Fruit fly (Drosophila melanogaster) whole organism, embryonic: ENCODE results near the gene CG32281.

Experiments
- B-H1 ChIP-seq: fragments of 200-800 bp; sonication (Bioruptor generic); IDR thresholded peaks from 3 replicates; pipeline ENCODE4 v1.3.6; 2022; ENCODE audit warnings: missing biosample characterization, missing genetic modification characterization
- CG10267 ChIP-seq: fragments of 200-800 bp; sonication (Bioruptor generic); optimal IDR thresholded peaks from 2 replicates; lab custom pipeline; 2018; ENCODE audit warnings: missing biosample characterization, mild to moderate bottlenecking, missing genetic modification characterization, moderate library complexity
- CG12155 ChIP-seq: fragments of 200-800 bp; sonication (Bioruptor generic); optimal IDR thresholded peaks from 3 replicates; lab custom pipeline; 2016; ENCODE audit warnings: missing biosample characterization, missing genetic modification characterization
- CG12219 ChIP-seq: fragments of 200-800 bp; sonication (Bioruptor generic); optimal IDR thresholded peaks from 3 replicates; lab custom pipeline; 2018; ENCODE audit warnings: missing biosample characterization, mild to moderate bottlenecking, missing genetic modification characterization
- CG12236 ChIP-seq: fragments of 200-800 bp; sonication (Bioruptor generic); optimal IDR thresholded peaks from 2 replicates; lab custom pipeline; 2016; ENCODE audit warnings: missing biosample characterization, missing genetic modification characterization
- CG13775 ChIP-seq: fragments of 200-800 bp; sonication (Bioruptor generic); optimal IDR thresholded peaks from 3 replicates; lab custom pipeline; 2017; ENCODE audit warnings: missing biosample characterization, mild to moderate bottlenecking, missing genetic modification characterization
- CG13894 ChIP-seq: fragments of 200-800 bp; sonication (Bioruptor generic); optimal IDR thresholded peaks from 3 replicates; lab custom pipeline; 2018; ENCODE audit warnings: missing biosample characterization, mild to moderate bottlenecking, missing genetic modification characterization, moderate library complexity
- CG14667 ChIP-seq: fragments of 200-800 bp; sonication (Bioruptor generic); IDR thresholded peaks from 2 replicates; pipeline ENCODE4 v1.3.6; 2022; ENCODE audit warnings: missing biosample characterization, missing genetic modification characterization
- CG1602 ChIP-seq: fragments of 200-800 bp; sonication (Bioruptor generic); optimal IDR thresholded peaks from 3 replicates; lab custom pipeline; 2016; ENCODE audit warnings: missing biosample characterization, missing genetic modification characterization
- CG17385 ChIP-seq: fragments of 200-800 bp; sonication (Bioruptor generic); optimal IDR thresholded peaks from 3 replicates; lab custom pipeline; 2018; ENCODE audit warnings: missing biosample characterization, mild to moderate bottlenecking, missing genetic modification characterization
- CG17568 ChIP-seq: fragments of 200-800 bp; sonication (Bioruptor generic); optimal IDR thresholded peaks from 2 replicates; lab custom pipeline; 2018; ENCODE audit warnings: missing biosample characterization, mild to moderate bottlenecking, missing genetic modification characterization, moderate library complexity
- CG17829 ChIP-seq: fragments of 200-800 bp; optimal IDR thresholded peaks from 2 replicates; lab custom pipeline; 2019; ENCODE audit warnings: missing biosample characterization, mild to moderate bottlenecking, missing genetic modification characterization, moderate library complexity
- CG2202 ChIP-seq: fragments of 200-800 bp; sonication (Bioruptor generic); optimal IDR thresholded peaks from 2 replicates; lab custom pipeline; 2018; ENCODE audit warnings: missing biosample characterization, mild to moderate bottlenecking, missing genetic modification characterization
- CG2678 ChIP-seq: fragments of 200-800 bp; sonication (Bioruptor generic); optimal IDR thresholded peaks from 3 replicates; lab custom pipeline; 2019; ENCODE audit warnings: missing biosample characterization, mild to moderate bottlenecking, missing genetic modification characterization, moderate library complexity
- CG30403 ChIP-seq: fragments of 200-800 bp; sonication (Bioruptor generic); optimal IDR thresholded peaks from 3 replicates; lab custom pipeline; 2016; ENCODE audit warnings: missing biosample characterization, missing genetic modification characterization
- CG31224 ChIP-seq: fragments of 200-800 bp; sonication (Bioruptor generic); IDR thresholded peaks from 2 replicates; pipeline ENCODE4 v1.3.6; 2022; ENCODE audit warnings: missing biosample characterization, missing genetic modification characterization
- CG4328 ChIP-seq: fragments of 200-800 bp; sonication (Bioruptor generic); optimal IDR thresholded peaks from 3 replicates; lab custom pipeline; 2017; ENCODE audit warnings: missing biosample characterization, missing genetic modification reagents, missing genetic modification characterization
- CG43689 ChIP-seq: fragments of 200-800 bp; sonication (Bioruptor generic); IDR thresholded peaks from 2 replicates; pipeline ENCODE4 v1.3.6; 2022; ENCODE audit warnings: missing biosample characterization, missing genetic modification characterization
- CG4730 ChIP-seq: fragments of 200-800 bp; sonication (Bioruptor generic); IDR thresholded peaks from 2 replicates; pipeline ENCODE4 v1.3.6; 2022; ENCODE audit warnings: missing biosample characterization, missing genetic modification characterization
- CG5953 ChIP-seq: fragments of 200-800 bp; sonication (Bioruptor generic); IDR thresholded peaks from 2 replicates; pipeline ENCODE4 v1.3.6; 2022; ENCODE audit warnings: missing biosample characterization, missing genetic modification characterization
- CG6175 ChIP-seq: fragments of 200-800 bp; sonication (Bioruptor generic); IDR thresholded peaks from 3 replicates; pipeline ENCODE4 v1.3.6; 2022; ENCODE audit warnings: missing biosample characterization, missing genetic modification characterization
- CG7987 ChIP-seq: fragments of 200-800 bp; sonication (Bioruptor generic); optimal IDR thresholded peaks from 2 replicates; lab custom pipeline; 2018; ENCODE audit warnings: missing biosample characterization, mild to moderate bottlenecking, missing genetic modification characterization, moderate library complexity
- CG8478 ChIP-seq: fragments of >200 bp; optimal IDR thresholded peaks from 2 replicates; lab custom pipeline; 2018
- CG9609 ChIP-seq: fragments of 200-800 bp; sonication (Bioruptor generic); optimal IDR thresholded peaks from 3 replicates; lab custom pipeline; 2016; ENCODE audit warnings: missing biosample characterization, missing genetic modification characterization
- CHES-1-like ChIP-seq: fragments of 200-800 bp; sonication (Bioruptor generic); optimal IDR thresholded peaks from 2 replicates; lab custom pipeline; 2016; ENCODE audit warnings: missing biosample characterization, missing genetic modification characterization
- Dbx ChIP-seq: fragments of 200-800 bp; sonication (Bioruptor generic); IDR thresholded peaks from 3 replicates; pipeline ENCODE4 v1.3.6; 2022; ENCODE audit warnings: missing biosample characterization, missing genetic modification characterization
- Fer2 ChIP-seq: fragments of 200-800 bp; sonication (Bioruptor generic); optimal IDR thresholded peaks from 2 replicates; lab custom pipeline; 2018; ENCODE audit warnings: missing biosample characterization, mild to moderate bottlenecking, missing genetic modification characterization, moderate library complexity
- HHEX ChIP-seq: fragments of 200-800 bp; sonication (Bioruptor generic); optimal IDR thresholded peaks from 3 replicates; lab custom pipeline; 2017; ENCODE audit warnings: missing biosample characterization, mild to moderate bottlenecking, missing genetic modification characterization, missing genetic modification reagents
- HLH4C ChIP-seq: fragments of 200-800 bp; sonication (Bioruptor generic); IDR thresholded peaks from 3 replicates; pipeline ENCODE4 v1.3.6; 2022; ENCODE audit warnings: missing biosample characterization, missing genetic modification characterization; ENCODE audit not compliant: partially characterized antibody
- HmgZ ChIP-seq: fragments of 200-800 bp; sonication (Bioruptor generic); optimal IDR thresholded peaks from 2 replicates; lab custom pipeline; 2018; ENCODE audit warnings: missing biosample characterization, mild to moderate bottlenecking, missing genetic modification characterization
- Kr ChIP-seq: fragments of 200-800 bp; sonication (Bioruptor generic); optimal IDR thresholded peaks from 2 replicates; lab custom pipeline; 2017; ENCODE audit warnings: missing biosample characterization, mild to moderate bottlenecking, missing genetic modification characterization
- Max ChIP-seq: fragments of 200-800 bp; sonication (Bioruptor generic); optimal IDR thresholded peaks from 2 replicates; lab custom pipeline; 2016; ENCODE audit warnings: missing biosample characterization, mild to moderate bottlenecking, missing genetic modification characterization
- NC2α ChIP-seq: fragments of 200-800 bp; sonication (Bioruptor generic); optimal IDR thresholded peaks from 2 replicates; lab custom pipeline; 2016; ENCODE audit warnings: missing biosample characterization, missing genetic modification characterization
- NK7.1 ChIP-seq: fragments of 200-800 bp; sonication (Bioruptor generic); optimal IDR thresholded peaks from 3 replicates; lab custom pipeline; 2016; ENCODE audit warnings: missing biosample characterization, missing genetic modification characterization
- Nf-YC ChIP-seq: fragments of 200-800 bp; optimal IDR thresholded peaks from 3 replicates; lab custom pipeline; 2019; ENCODE audit warnings: missing biosample characterization, mild to moderate bottlenecking, missing genetic modification characterization, moderate library complexity
- cas ChIP-seq: fragments of 200-800 bp; sonication (Bioruptor generic); IDR thresholded peaks from 2 replicates; pipeline ENCODE4 v1.3.6; 2022; ENCODE audit warnings: missing biosample characterization, missing genetic modification characterization
- chm ChIP-seq: fragments of 200-800 bp; sonication (Bioruptor generic); IDR thresholded peaks from 2 replicates; pipeline ENCODE4 v1.3.6; 2022; ENCODE audit warnings: missing biosample characterization, missing genetic modification characterization
- ci ChIP-seq: fragments of 200-800 bp; sonication (Bioruptor generic); IDR thresholded peaks from 3 replicates; pipeline ENCODE4 v1.3.6; 2022; ENCODE audit warnings: missing biosample characterization, missing genetic modification characterization
- eyg ChIP-seq: fragments of 200-800 bp; sonication (Bioruptor generic); optimal IDR thresholded peaks from 3 replicates; lab custom pipeline; 2016; ENCODE audit warnings: missing biosample characterization, missing genetic modification characterization
- gem ChIP-seq: fragments of 200-800 bp; sonication (Bioruptor generic); optimal IDR thresholded peaks from 2 replicates; lab custom pipeline; 2019; ENCODE audit warnings: missing biosample characterization, mild to moderate bottlenecking, missing genetic modification characterization, moderate library complexity
- ken ChIP-seq: fragments of 200-800 bp; sonication (Bioruptor generic); IDR thresholded peaks from 3 replicates; pipeline ENCODE4 v1.3.6; 2022; ENCODE audit warnings: missing biosample characterization, missing genetic modification characterization
- klu ChIP-seq: fragments of 200-800 bp; sonication (Bioruptor generic); IDR thresholded peaks from 2 replicates; pipeline ENCODE4 v1.3.6; 2022; ENCODE audit warnings: missing biosample characterization, missing genetic modification characterization
- mam ChIP-seq: fragments of 200-800 bp; sonication (Bioruptor generic); optimal IDR thresholded peaks from 3 replicates; lab custom pipeline; 2016; ENCODE audit warnings: missing biosample characterization, missing genetic modification characterization
- nerfin-2 ChIP-seq: fragments of 200-800 bp; sonication (Bioruptor generic); IDR thresholded peaks from 2 replicates; pipeline ENCODE4 v1.3.6; 2022; ENCODE audit warnings: missing biosample characterization, missing genetic modification characterization; ENCODE audit not compliant: partially characterized antibody
- oc ChIP-seq: fragments of 200-800 bp; sonication (Bioruptor generic); optimal IDR thresholded peaks from 2 replicates; lab custom pipeline; 2018; ENCODE audit warnings: missing biosample characterization, mild to moderate bottlenecking, missing genetic modification characterization, moderate library complexity
- p53 ChIP-seq: fragments of 200-800 bp; sonication (Bioruptor generic); optimal IDR thresholded peaks from 2 replicates; lab custom pipeline; 2016; ENCODE audit warnings: missing biosample characterization, missing genetic modification characterization
- pita ChIP-seq: fragments of 200-800 bp; sonication (Bioruptor generic); optimal IDR thresholded peaks from 2 replicates; lab custom pipeline; 2017; ENCODE audit warnings: missing biosample characterization, mild to moderate bottlenecking, missing genetic modification characterization
- psq ChIP-seq: fragments of 200-800 bp; sonication (Bioruptor generic); optimal IDR thresholded peaks from 2 replicates; lab custom pipeline; 2017; ENCODE audit warnings: missing biosample characterization, missing genetic modification characterization
- rib ChIP-seq: fragments of 200-800 bp; sonication (Bioruptor generic); IDR thresholded peaks from 2 replicates; pipeline ENCODE4 v1.3.6; 2022; ENCODE audit warnings: missing biosample characterization, missing genetic modification characterization
- shn ChIP-seq: fragments of 200-800 bp; sonication (Bioruptor generic); optimal IDR thresholded peaks from 3 replicates; lab custom pipeline; 2016; ENCODE audit warnings: missing biosample characterization, missing genetic modification characterization
- sqz ChIP-seq: fragments of 200-800 bp; sonication (Bioruptor generic); optimal IDR thresholded peaks from 3 replicates; lab custom pipeline; 2018; ENCODE audit warnings: missing biosample characterization, mild to moderate bottlenecking, missing genetic modification characterization

Gene CG32281

DNA sequence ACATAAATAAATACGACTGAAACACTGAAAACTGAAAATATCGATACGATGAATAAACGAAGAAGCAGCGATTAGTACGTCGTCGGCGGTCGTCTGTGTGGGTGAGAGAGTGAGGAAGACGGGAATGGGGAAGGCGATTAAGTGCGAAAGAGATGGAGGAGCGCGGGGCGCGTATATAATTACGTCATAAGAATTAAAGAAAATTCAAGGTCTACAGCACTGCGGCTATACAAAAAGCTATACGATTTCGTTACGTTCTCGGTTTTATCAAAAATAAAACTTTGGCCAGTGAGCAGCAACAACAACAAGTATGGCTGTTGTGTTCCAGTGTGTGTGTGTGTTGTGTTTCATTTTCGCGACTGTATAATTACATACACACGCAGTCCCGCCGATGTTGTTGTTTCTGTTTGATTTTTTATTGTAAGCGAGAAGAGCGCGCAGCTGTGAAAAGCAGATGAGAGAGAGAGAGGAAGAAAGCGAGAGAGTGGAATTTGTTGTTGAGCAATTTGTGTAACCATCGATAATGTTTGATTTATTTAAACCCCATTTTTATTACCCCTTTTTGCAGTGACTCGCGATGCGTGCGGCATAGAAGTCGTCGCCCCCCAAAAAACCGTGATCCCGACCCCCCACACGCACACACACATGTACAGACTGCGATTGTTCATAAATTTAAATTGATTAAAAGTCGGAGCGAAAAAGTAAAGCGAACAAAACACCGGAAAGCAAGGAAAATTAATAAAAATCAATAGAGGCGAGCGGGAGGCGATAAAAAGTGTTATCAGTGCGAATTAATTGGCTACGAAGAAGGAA is 19.9 kb upstream of the CG32281 start (continued):
- TF ChIP-seq CG2202 (tag; lab: Kevin White, UChicago): no peak
- TF ChIP-seq chm (GFP tag; lab: Robert Waterston, UW): no peak
- no peak for TF ChIP-seq CG7987
- no peak for TF ChIP-seq CG17568 (GFP tag; lab: Kevin White, UChicago)
- no peak for TF ChIP-seq CG6175 (GFP tag; lab: Robert Waterston, UW)
- TF ChIP-seq Nf-YC (tag; lab: Kevin White, UChicago): no peak
- no peak for TF ChIP-seq gem (tag; lab: Kevin White, UChicago)
- TF ChIP-seq CG30403: no peak
- TF ChIP-seq HHEX (GFP tag; lab: Kevin White, UChicago): peak; percentile 16
- TF ChIP-seq B-H1 (GFP tag; lab: Robert Waterston, UW): no peak
- no peak for TF ChIP-seq CG5953 (GFP tag; lab: Robert Waterston, UW)
- no peak for TF ChIP-seq CG17829
- no peak for TF ChIP-seq CG12219 (GFP tag; lab: Kevin White, UChicago)
- no peak for TF ChIP-seq CG12236 (GFP tag; lab: Kevin White, UChicago)
- no peak for TF ChIP-seq CG31224 (GFP tag; lab: Robert Waterston, UW)
- TF ChIP-seq sqz (GFP tag; lab: Kevin White, UChicago): no peak
- TF ChIP-seq CG17385 (GFP tag; lab: Kevin White, UChicago): peak; percentile 82
- TF ChIP-seq oc (tag; lab: Kevin White, UChicago): no peak
- no peak for TF ChIP-seq Fer2 (tag; lab: Kevin White, UChicago)
- no peak for TF ChIP-seq cas
- no peak for TF ChIP-seq CG14667 (GFP tag; lab: Robert Waterston, UW)
- TF ChIP-seq NK7.1: no peak
- peak; percentile 54 for TF ChIP-seq CG8478 (lab: Kevin White, UChicago)
- TF ChIP-seq pita: no peak
- TF ChIP-seq rib (GFP tag; lab: Robert Waterston, UW): peak; percentile 86
- TF ChIP-seq shn: no peak
- no peak for TF ChIP-seq CG4730 (GFP tag; lab: Robert Waterston, UW)
- no peak for TF ChIP-seq CG2678 (tag; lab: Kevin White, UChicago)
- TF ChIP-seq ci (GFP tag; lab: Robert Waterston, UW): 0 out of 3 replicates have a peak, but pooled peaks have one; percentile 12
- TF ChIP-seq Max: no peak
- no peak for TF ChIP-seq NC2α (GFP tag; lab: Kevin White, UChicago)
- TF ChIP-seq klu (GFP tag; lab: Robert Waterston, UW): 0 out of 2 replicates have a peak, but pooled peaks have one; percentile 15
- no peak for TF ChIP-seq CG13775 (GFP tag; lab: Kevin White, UChicago)
- TF ChIP-seq CG9609 (GFP tag; lab: Kevin White, UChicago): no peak
- TF ChIP-seq HmgZ (tag; lab: Kevin White, UChicago): peak; percentile 50
- no peak for TF ChIP-seq CG1602 (GFP tag; lab: Kevin White, UChicago)
- peak; percentile 1 for TF ChIP-seq eyg (GFP tag; lab: Kevin White, UChicago)
- no peak for TF ChIP-seq ken (GFP tag; lab: Robert Waterston, UW)
- 0 out of 2 replicates have a peak, but pooled peaks have one; percentile 25 for TF ChIP-seq nerfin-2 (GFP tag; lab: Robert Waterston, UW)
- no peak for TF ChIP-seq mam
- no peak for TF ChIP-seq CG10267
- no peak for TF ChIP-seq CG43689 (GFP tag; lab: Robert Waterston, UW)
- TF ChIP-seq CG12155 (GFP tag; lab: Kevin White, UChicago): no peak
- TF ChIP-seq CG4328 (GFP tag; lab: Kevin White, UChicago): peak; percentile 45
- peak; percentile 54 for TF ChIP-seq CHES-1-like
- TF ChIP-seq CG13894: no peak
- TF ChIP-seq HLH4C (GFP tag; lab: Robert Waterston, UW): no peak
- TF ChIP-seq p53 (GFP tag; lab: Kevin White, UChicago): no peak
- TF ChIP-seq Dbx (GFP tag; lab: Robert Waterston, UW): peak; percentile 33; the same call in 1 of the 3 replicates
- TF ChIP-seq Kr (GFP tag; lab: Kevin White, UChicago): no peak
- TF ChIP-seq psq (GFP tag; lab: Kevin White, UChicago): no peak
